Worm (Caenorhabditis elegans) whole organism, L2 larva: ENCODE results near the gene unc-64.

ENCODE experiments used
- ama-1 ChIP-seq: fragments of 150-350 bp; optimal IDR thresholded peaks from 2 replicates; lab custom pipeline; 2018; ENCODE audit warnings: inconsistent platforms
- ceh-82 ChIP-seq: fragments of 150-350 bp; optimal IDR thresholded peaks from 2 replicates; lab custom pipeline; 2014; ENCODE audit warnings: missing biosample characterization, missing genetic modification characterization
- fos-1 ChIP-seq: fragments of 150-350 bp; optimal IDR thresholded peaks from 2 replicates; lab custom pipeline; 2014; ENCODE audit warnings: missing biosample characterization, missing genetic modification characterization
- nhr-11 ChIP-seq: fragments of 150-350 bp; optimal IDR thresholded peaks from 2 replicates; lab custom pipeline; 2014; ENCODE audit warnings: missing biosample characterization, missing genetic modification characterization
- nhr-25 ChIP-seq: fragments of 150-350 bp; sonication (generic microtip); optimal IDR thresholded peaks from 3 replicates; lab custom pipeline; 2014; ENCODE audit warnings: missing biosample characterization, missing genetic modification characterization
- sma-3 ChIP-seq: sonication (generic microtip); optimal IDR thresholded peaks from 2 replicates; lab custom pipeline; 2016; ENCODE audit warnings: missing genetic modification reagents, missing genetic modification characterization, missing compliant biosample characterization
- snpc-4 ChIP-seq: fragments of 150-350 bp; optimal IDR thresholded peaks from 2 replicates; lab custom pipeline; 2014; ENCODE audit warnings: missing biosample characterization, missing genetic modification characterization
- unc-39 ChIP-seq: fragments of 150-350 bp; optimal IDR thresholded peaks from 2 replicates; lab custom pipeline; 2014; ENCODE audit warnings: missing biosample characterization, missing genetic modification characterization
- unc-62 ChIP-seq: fragments of 150-350 bp; optimal IDR thresholded peaks from 2 replicates; lab custom pipeline; 2014; ENCODE audit warnings: missing biosample characterization, missing genetic modification reagents, missing genetic modification characterization
- zag-1 ChIP-seq: fragments of 150-350 bp; optimal IDR thresholded peaks from 2 replicates; lab custom pipeline; 2014; ENCODE audit warnings: missing biosample characterization, missing genetic modification characterization

DNA sequence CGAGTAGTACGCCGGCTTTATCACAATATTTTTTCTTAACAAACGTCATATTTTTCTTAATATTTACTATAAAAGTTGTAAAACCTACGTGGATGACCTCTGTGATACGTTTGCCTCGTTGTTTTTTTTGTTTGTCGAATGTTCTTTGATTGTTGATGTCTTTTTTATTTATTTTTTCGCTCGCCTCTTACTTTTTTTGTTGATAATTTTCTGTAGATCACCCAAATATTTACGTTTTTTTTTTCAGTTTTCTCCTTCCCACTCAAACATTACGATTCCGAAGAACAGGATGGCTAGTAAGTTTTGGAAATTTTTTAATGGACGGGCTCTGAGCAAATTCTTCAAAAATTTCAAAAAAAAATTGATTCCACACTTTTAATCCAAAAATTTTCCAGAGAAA, 16.7 kb upstream of the unc-64 start:
- TF ChIP-seq zag-1 (no peak), unc-62 (GFP tag; lab: Kevin White, UChicago) (no peak), sma-3 (GFP tag; lab: Kevin White, UChicago) (no peak), ceh-82 (no peak), nhr-11 (tag; lab: Kevin White, UChicago) (no peak), nhr-25 (tag; lab: Kevin White, UChicago) (no peak), snpc-4 (tag; lab: Kevin White, UChicago) (no peak), fos-1 (no peak), ama-1 (lab: Kevin White, UChicago) (no peak), unc-39 (no peak)
